Fruit fly (Drosophila melanogaster) whole organism, wandering third instar larva: ENCODE measurements around the gene CG11975.

Source experiments
- Abd-B ChIP-seq: fragments of >200 bp; optimal IDR thresholded peaks from 2 replicates; lab custom pipeline; 2017; ENCODE audit warnings: missing biosample characterization, missing genetic modification characterization
- CG32264 ChIP-seq: fragments of 200-800 bp; sonication (Bioruptor generic); optimal IDR thresholded peaks from 2 replicates; lab custom pipeline; 2016; ENCODE audit warnings: missing biosample characterization, missing genetic modification characterization
- CG9705 ChIP-seq: fragments of 200-800 bp; sonication (Bioruptor generic); optimal IDR thresholded peaks from 2 replicates; lab custom pipeline; 2018; ENCODE audit warnings: missing biosample characterization, mild to moderate bottlenecking, missing genetic modification characterization
- CrebA ChIP-seq: fragments of 200-800 bp; sonication (Bioruptor generic); optimal IDR thresholded peaks from 2 replicates; lab custom pipeline; 2016; ENCODE audit warnings: missing biosample characterization, mild to moderate bottlenecking, missing genetic modification characterization, borderline replicate concordance
- Dfd ChIP-seq: fragments of >200 bp; optimal IDR thresholded peaks from 2 replicates; lab custom pipeline; 2017; ENCODE audit warnings: missing biosample characterization, missing genetic modification characterization
- Dif ChIP-seq: fragments of 200-275, 200-300 bp; sonication (Bioruptor generic); optimal IDR thresholded peaks from 2 replicates; lab custom pipeline; 2018; ENCODE audit warnings: missing biosample characterization, missing genetic modification characterization; ENCODE audit not compliant: partially characterized antibody
- GATAd ChIP-seq: sonication (Bioruptor generic); optimal IDR thresholded peaks from 2 replicates; lab custom pipeline; 2016; ENCODE audit warnings: missing biosample characterization, missing genetic modification characterization
- HLH106 ChIP-seq: fragments of 200-800 bp; optimal IDR thresholded peaks from 3 replicates; lab custom pipeline; 2019; ENCODE audit warnings: missing biosample characterization, mild to moderate bottlenecking, missing genetic modification characterization, moderate library complexity
- Hnf4 ChIP-seq: fragments of 200-800 bp; sonication (Bioruptor generic); optimal IDR thresholded peaks from 2 replicates; lab custom pipeline; 2016; ENCODE audit warnings: missing biosample characterization, mild to moderate bottlenecking, missing genetic modification characterization
- Hr78 ChIP-seq: fragments of >200 bp; optimal IDR thresholded peaks from 2 replicates; lab custom pipeline; 2017; ENCODE audit warnings: missing biosample characterization, missing genetic modification characterization
- Hr83 ChIP-seq: fragments of 200-300 bp; sonication (Bioruptor generic); optimal IDR thresholded peaks from 2 replicates; lab custom pipeline; 2016; ENCODE audit warnings: missing biosample characterization, mild to moderate bottlenecking, missing genetic modification characterization, moderate library complexity; ENCODE audit not compliant: poor library complexity, severe bottlenecking
- Jra ChIP-seq: sonication (Bioruptor generic); optimal IDR thresholded peaks from 2 replicates; lab custom pipeline; 2016; ENCODE audit warnings: missing biosample characterization, missing genetic modification characterization
- Mio ChIP-seq: sonication (Bioruptor generic); optimal IDR thresholded peaks from 2 replicates; lab custom pipeline; 2016; ENCODE audit warnings: missing biosample characterization, missing genetic modification characterization
- Myc ChIP-seq: fragments of >200 bp; optimal IDR thresholded peaks from 2 replicates; lab custom pipeline; 2017
- N ChIP-seq: fragments of >200 bp; optimal IDR thresholded peaks from 2 replicates; lab custom pipeline; 2018; ENCODE audit warnings: missing biosample characterization, missing external identifiers, missing genetic modification characterization
- OdsH ChIP-seq: fragments of 200-800 bp; sonication (Bioruptor generic); optimal IDR thresholded peaks from 2 replicates; lab custom pipeline; 2016; ENCODE audit warnings: missing biosample characterization, mild to moderate bottlenecking, missing genetic modification characterization
- Rel ChIP-seq, 2 experiments: fragments of 200-800 bp; sonication (Bioruptor generic) in 1 of 2; optimal IDR thresholded peaks; 2 replicates in 1 of 2; 3 replicates in 1 of 2; lab custom pipeline; 2016 to 2019; ENCODE audit warnings: mild to moderate bottlenecking in 2 of 2, missing biosample characterization in 2 of 2, missing genetic modification characterization in 2 of 2, moderate library complexity in 1 of 2
- Sp1 ChIP-seq: fragments of 200-800 bp; sonication (Bioruptor generic); optimal IDR thresholded peaks from 3 replicates; lab custom pipeline; 2019; ENCODE audit warnings: missing biosample characterization, mild to moderate bottlenecking, missing genetic modification characterization, moderate library complexity
- Vsx2 ChIP-seq: fragments of 200-300, 225-300 bp; sonication (Bioruptor generic); optimal IDR thresholded peaks from 2 replicates; lab custom pipeline; 2018; ENCODE audit warnings: missing biosample characterization, missing genetic modification characterization; ENCODE audit not compliant: partially characterized antibody
- br ChIP-seq: fragments of 200-800 bp; sonication (Bioruptor generic); optimal IDR thresholded peaks from 2 replicates; lab custom pipeline; 2016; ENCODE audit warnings: missing biosample characterization, missing genetic modification characterization
- brk ChIP-seq: fragments of 200-800 bp; sonication (Bioruptor generic); optimal IDR thresholded peaks from 2 replicates; lab custom pipeline; 2016; ENCODE audit warnings: missing biosample characterization, mild to moderate bottlenecking, missing genetic modification characterization
- dl ChIP-seq, 2 experiments: fragments of 175-275, 200-275 bp in 1 of 2; fragments of 200-275 bp in 1 of 2; sonication (Bioruptor generic); optimal IDR thresholded peaks; lab custom pipeline; 2018; ENCODE audit warnings: mild to moderate bottlenecking in 2 of 2, missing biosample characterization in 2 of 2, missing genetic modification characterization in 2 of 2, moderate library complexity in 2 of 2; ENCODE audit not compliant: partially characterized antibody in 2 of 2, insufficient read depth in 1 of 2
- dmrt93B ChIP-seq: fragments of 200-800 bp; sonication (Bioruptor generic); optimal IDR thresholded peaks from 2 replicates; lab custom pipeline; 2018; ENCODE audit warnings: missing biosample characterization, mild to moderate bottlenecking, missing genetic modification characterization
- dsf ChIP-seq: sonication (Bioruptor generic); optimal IDR thresholded peaks from 2 replicates; lab custom pipeline; 2016; ENCODE audit warnings: missing biosample characterization, missing genetic modification characterization, borderline replicate concordance
- ey ChIP-seq: fragments of 200-800 bp; sonication (Bioruptor generic); optimal IDR thresholded peaks from 2 replicates; lab custom pipeline; 2016; ENCODE audit warnings: missing biosample characterization, missing genetic modification characterization
- foxo ChIP-seq, 2 experiments: fragments of 200-800 bp; sonication (Bioruptor generic); optimal IDR thresholded peaks; 2 replicates in 1 of 2; 3 replicates in 1 of 2; lab custom pipeline; 2016 to 2017; ENCODE audit warnings: missing biosample characterization in 2 of 2, missing genetic modification characterization in 2 of 2
- fru ChIP-seq: fragments of 200-800 bp; sonication (Bioruptor generic); optimal IDR thresholded peaks from 3 replicates; lab custom pipeline; 2016; ENCODE audit warnings: missing biosample characterization, mild to moderate bottlenecking, missing genetic modification characterization
- h ChIP-seq: fragments of 200-800 bp; sonication (Bioruptor generic); optimal IDR thresholded peaks from 3 replicates; lab custom pipeline; 2016; ENCODE audit warnings: missing biosample characterization, mild to moderate bottlenecking, missing genetic modification characterization
- jim ChIP-seq: fragments of 175-275, 200-325 bp; sonication (Bioruptor generic); optimal IDR thresholded peaks from 2 replicates; lab custom pipeline; 2016; ENCODE audit warnings: missing biosample characterization, mild to moderate bottlenecking, missing genetic modification characterization
- lola ChIP-seq: fragments of >200 bp; optimal IDR thresholded peaks from 2 replicates; lab custom pipeline; 2017; ENCODE audit warnings: missing biosample characterization, missing genetic modification characterization
- pan ChIP-seq: fragments of >200 bp; optimal IDR thresholded peaks from 2 replicates; lab custom pipeline; 2017
- psq ChIP-seq: fragments of 200-800 bp; sonication (Bioruptor generic); optimal IDR thresholded peaks from 3 replicates; lab custom pipeline; 2017; ENCODE audit warnings: missing biosample characterization, mild to moderate bottlenecking, missing genetic modification characterization, moderate library complexity
- rgr ChIP-seq: fragments of 200-800 bp; sonication (Bioruptor generic); optimal IDR thresholded peaks from 3 replicates; lab custom pipeline; 2016; ENCODE audit warnings: missing biosample characterization, mild to moderate bottlenecking, missing genetic modification characterization
- sage ChIP-seq: fragments of 200-800 bp; sonication (Bioruptor generic); optimal IDR thresholded peaks from 2 replicates; lab custom pipeline; 2016; ENCODE audit warnings: missing biosample characterization, mild to moderate bottlenecking, missing genetic modification characterization
- sv ChIP-seq: fragments of 200-800 bp; sonication (Bioruptor generic); optimal IDR thresholded peaks from 3 replicates; lab custom pipeline; 2016; ENCODE audit warnings: missing biosample characterization, missing genetic modification characterization
- tai ChIP-seq: sonication (Bioruptor generic); optimal IDR thresholded peaks from 2 replicates; lab custom pipeline; 2016; ENCODE audit warnings: missing biosample characterization, missing genetic modification characterization
- usp ChIP-seq: fragments of >200 bp; optimal IDR thresholded peaks from 2 replicates; lab custom pipeline; 2017; ENCODE audit warnings: missing biosample characterization, missing genetic modification characterization
- woc ChIP-seq: sonication (Bioruptor generic); optimal IDR thresholded peaks from 2 replicates; lab custom pipeline; 2016; ENCODE audit warnings: missing biosample characterization, mild to moderate bottlenecking, missing genetic modification characterization

Gene CG11975

dm6 chr3R:9030006-9030749 is 37.1 kb downstream of the CG11975 start:
- TF ChIP-seq h (GFP tag; lab: Kevin White, UChicago) = no peak
- no peak for TF ChIP-seq OdsH
- no peak for TF ChIP-seq fru
- no peak for TF ChIP-seq dl (GFP tag; optimal IDR thresholded peaks at IDR 0.05; lab: Kevin White, UChicago; ENCODE audit: insufficient read depth in 1 of 2, partially characterized antibody in 2 of 2)
- TF ChIP-seq Myc (lab: Kevin White, UChicago) = no peak
- TF ChIP-seq Mio (GFP tag; lab: Kevin White, UChicago) = no peak
- TF ChIP-seq foxo (GFP tag; optimal IDR thresholded peaks at IDR 0.05; lab: Kevin White, UChicago) = no peak
- no peak for TF ChIP-seq br (GFP tag; lab: Kevin White, UChicago)
- no peak for TF ChIP-seq CrebA (GFP tag; lab: Kevin White, UChicago)
- no peak for TF ChIP-seq dsf (GFP tag; lab: Kevin White, UChicago)

DNA sequence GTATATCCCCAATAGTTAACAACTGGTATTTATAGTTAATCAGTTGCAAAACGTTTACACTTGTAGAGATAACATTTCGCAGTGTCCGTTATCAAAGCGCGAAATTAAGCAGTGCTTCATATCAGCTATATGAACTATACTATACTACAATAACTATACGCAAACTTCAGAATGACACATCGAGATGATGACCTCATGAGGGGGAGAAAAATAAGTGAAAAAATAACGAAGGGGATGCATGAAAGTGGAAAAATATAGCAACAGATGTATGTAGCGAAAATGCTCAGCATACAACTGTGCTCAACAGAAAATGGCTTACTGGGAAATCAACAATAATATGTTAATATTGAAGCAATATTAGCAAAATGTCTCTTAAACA is 37.7 kb downstream of the CG11975 start:
- TF ChIP-seq lola (GFP tag; lab: Kevin White, UChicago) (no peak), ey (GFP tag; lab: Kevin White, UChicago) (no peak), dmrt93B (GFP tag; lab: Kevin White, UChicago) (no peak), CG9705 (GFP tag; lab: Kevin White, UChicago) (no peak), h (GFP tag; lab: Kevin White, UChicago) (no peak), Mio (GFP tag; lab: Kevin White, UChicago) (no peak), Hnf4 (no peak), brk (GFP tag; lab: Kevin White, UChicago) (no peak), jim (no peak), HLH106 (tag; lab: Kevin White, UChicago) (no peak), Jra (GFP tag; lab: Kevin White, UChicago) (no peak), tai (no peak), Hr83 (GFP tag; lab: Kevin White, UChicago) (no peak), GATAd (no peak), br (GFP tag; lab: Kevin White, UChicago) (no peak)

DNA sequence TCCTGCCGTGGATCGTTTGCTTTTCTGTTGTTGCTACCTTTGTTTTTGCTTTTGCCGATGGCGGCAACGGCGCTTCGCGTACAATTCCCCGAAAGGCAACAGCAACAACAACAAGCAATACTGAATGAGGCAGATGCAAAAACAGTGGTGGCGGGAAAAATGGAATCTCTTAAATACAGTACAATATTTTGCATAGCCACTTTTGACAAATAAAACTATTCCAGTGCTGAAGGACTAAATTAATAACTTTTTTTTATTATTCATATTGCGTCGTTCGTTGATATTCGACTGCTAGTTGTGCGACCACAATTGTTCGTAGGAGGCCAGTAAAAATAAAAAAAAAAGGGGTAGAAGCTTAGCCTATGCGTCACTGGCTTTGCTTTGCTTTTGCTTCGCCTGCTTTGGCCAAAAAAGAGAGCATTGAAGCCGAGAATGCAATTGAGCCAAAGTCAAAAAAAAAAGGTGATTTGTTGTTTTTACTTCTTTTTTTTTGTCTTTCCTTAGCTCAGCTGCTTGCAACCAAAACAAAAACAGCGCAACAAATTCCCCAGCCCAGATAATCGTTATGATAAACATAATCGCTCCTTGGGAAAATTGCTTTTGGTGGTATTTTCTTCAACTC is 38.9 kb downstream of the CG11975 start:
- TF ChIP-seq HLH106 (tag; lab: Kevin White, UChicago) (peak; percentile 95), dmrt93B (GFP tag; lab: Kevin White, UChicago) (peak; percentile 93), jim (no peak), lola (GFP tag; lab: Kevin White, UChicago) (no peak), fru (peak; percentile 98), dl (GFP tag; optimal IDR thresholded peaks at IDR 0.05; lab: Kevin White, UChicago; ENCODE audit: insufficient read depth in 1 of 2, partially characterized antibody in 2 of 2) (no peak), Vsx2 (GFP tag; lab: Kevin White, UChicago) (no peak), sage (GFP tag; lab: Kevin White, UChicago) (peak; percentile 90), Hnf4 (peak; percentile 95), dsf (GFP tag; lab: Kevin White, UChicago) (peak; percentile 83), Sp1 (peak; percentile 93), br (GFP tag; lab: Kevin White, UChicago) (peak; percentile 98), brk (GFP tag; lab: Kevin White, UChicago) (peak; percentile 93), Myc (lab: Kevin White, UChicago) (no peak), N (GFP tag; lab: Kevin White, UChicago) (no peak), CG32264 (GFP tag; lab: Kevin White, UChicago) (peak; percentile 92), ey (GFP tag; lab: Kevin White, UChicago) (peak; percentile 98), woc (GFP tag; lab: Kevin White, UChicago) (peak; percentile 94), GATAd (peak; percentile 78), tai (peak; percentile 89), Hr78 (no peak), Hr83 (GFP tag; lab: Kevin White, UChicago) (peak; percentile 49), Abd-B (GFP tag; lab: Kevin White, UChicago) (no peak), Jra (GFP tag; lab: Kevin White, UChicago) (peak; percentile 95), pan (lab: Kevin White, UChicago) (no peak), CG9705 (GFP tag; lab: Kevin White, UChicago) (peak; percentile 72), Mio (GFP tag; lab: Kevin White, UChicago) (peak; percentile 63), usp (GFP tag; lab: Kevin White, UChicago) (no peak), Rel (GFP tag; optimal IDR thresholded peaks at IDR 0.05; lab: Kevin White, UChicago) (peak; percentile 97), Rel (tag; optimal IDR thresholded peaks at IDR 0.05; lab: Kevin White, UChicago) (peak; percentile 74), Dfd (GFP tag; lab: Kevin White, UChicago) (no peak), CrebA (GFP tag; lab: Kevin White, UChicago) (no peak), Dif (GFP tag; lab: Kevin White, UChicago) (no peak), sv (GFP tag; lab: Kevin White, UChicago) (peak; percentile 86), rgr (GFP tag; lab: Kevin White, UChicago) (peak; percentile 98), psq (GFP tag; lab: Kevin White, UChicago) (peak; percentile 96), foxo (GFP tag; optimal IDR thresholded peaks at IDR 0.05; lab: Kevin White, UChicago) (peak; percentile 92 to 98), OdsH (peak; percentile 98), h (GFP tag; lab: Kevin White, UChicago) (peak; percentile 99)
- TF ChIP-seq, all 38 proteins: peak for 25
